Worm (Caenorhabditis elegans) whole organism, L4 larva: ENCODE data around the gene ncr-2.

Experiments
- F10B5.3 ChIP-seq: sonication (generic microtip); optimal IDR thresholded peaks from 2 replicates; lab custom pipeline; 2016; ENCODE audit warnings: mild to moderate bottlenecking, missing genetic modification characterization, missing compliant biosample characterization
- R02D3.7 ChIP-seq: fragments of 150-350 bp; sonication (generic microtip); optimal IDR thresholded peaks from 3 replicates; lab custom pipeline; 2014; ENCODE audit warnings: missing biosample characterization, missing genetic modification characterization
- Y5F2A.4 ChIP-seq: fragments of 200-800 bp; sonication (Bioruptor generic); optimal IDR thresholded peaks from 2 replicates; lab custom pipeline; 2018; ENCODE audit warnings: mild to moderate bottlenecking, missing genetic modification characterization, missing compliant biosample characterization
- Y75B8A.6 ChIP-seq: fragments of 200-800 bp; sonication (Bioruptor generic); IDR thresholded peaks from 2 replicates; pipeline ENCODE4 v1.3.6; 2022; ENCODE audit warnings: missing genetic modification reagents, missing genetic modification characterization, missing compliant biosample characterization
- ZK337.2 ChIP-seq: fragments of 200-800 bp; sonication (Bioruptor generic); IDR thresholded peaks from 2 replicates; pipeline ENCODE4 v1.3.6; 2022; ENCODE audit warnings: missing genetic modification reagents, missing genetic modification characterization, missing compliant biosample characterization
- ZK546.5 ChIP-seq, 2 experiments: sonication (generic microtip); optimal IDR thresholded peaks; 2 replicates each; lab custom pipeline; 2017; ENCODE audit warnings: missing biosample characterization in 2 of 2, missing genetic modification characterization in 2 of 2
- aha-1 ChIP-seq: fragments of 150-350 bp; peaks from one replicate; lab custom pipeline; 2014; ENCODE audit warnings: missing biosample characterization, missing genetic modification characterization
- aly-2 ChIP-seq: sonication (generic microtip); optimal IDR thresholded peaks from 2 replicates; lab custom pipeline; 2018; ENCODE audit warnings: missing biosample characterization, missing genetic modification characterization
- arid-1 ChIP-seq: fragments of 200-800 bp; sonication (Bioruptor generic); conservative IDR thresholded peaks from 2 replicates; pipeline ENCODE4 v1.3.6; 2022; ENCODE audit warnings: missing genetic modification reagents, missing genetic modification characterization, missing compliant biosample characterization
- ceh-82 ChIP-seq: sonication (generic microtip); optimal IDR thresholded peaks from 2 replicates; lab custom pipeline; 2017; ENCODE audit warnings: missing biosample characterization, missing genetic modification characterization
- daf-16 ChIP-seq, 3 experiments: sonication (generic microtip); optimal IDR thresholded peaks; 2 replicates each; lab custom pipeline; 2016 to 2017; ENCODE audit warnings: missing genetic modification characterization in 3 of 3, missing genetic modification reagents in 3 of 3, mild to moderate bottlenecking in 2 of 3, missing compliant biosample characterization in 2 of 3, missing biosample characterization in 1 of 3, moderate library complexity in 1 of 3
- daf-19 ChIP-seq: fragments of 200-800 bp; sonication (Bioruptor generic); conservative IDR thresholded peaks from 2 replicates; pipeline ENCODE4 v1.3.6; 2022; ENCODE audit warnings: missing genetic modification characterization, missing compliant biosample characterization
- dmd-6 ChIP-seq: fragments of 200-800 bp; sonication (Bioruptor generic); IDR thresholded peaks from 2 replicates; pipeline ENCODE4 v1.3.6; 2022; ENCODE audit warnings: missing genetic modification reagents, missing genetic modification characterization, missing compliant biosample characterization
- duxl-1 ChIP-seq: sonication (generic microtip); optimal IDR thresholded peaks from 2 replicates; lab custom pipeline; 2016; ENCODE audit warnings: mild to moderate bottlenecking, missing genetic modification characterization, moderate library complexity, missing compliant biosample characterization; ENCODE audit not compliant: poor library complexity
- egl-27 ChIP-seq: sonication (generic microtip); optimal IDR thresholded peaks from 3 replicates; lab custom pipeline; 2017; ENCODE audit warnings: missing biosample characterization, missing genetic modification reagents, missing genetic modification characterization
- egl-43 ChIP-seq: fragments of 200-800 bp; sonication (Bioruptor generic); IDR thresholded peaks from 2 replicates; pipeline ENCODE4 v1.3.6; 2022; ENCODE audit warnings: missing genetic modification reagents, missing genetic modification characterization, missing compliant biosample characterization
- hlh-11 ChIP-seq: fragments of 200-800 bp; sonication (Bioruptor generic); optimal IDR thresholded peaks from 2 replicates; lab custom pipeline; 2018; ENCODE audit warnings: mild to moderate bottlenecking, missing genetic modification characterization, missing compliant biosample characterization
- hlh-30 ChIP-seq: sonication (generic microtip); optimal IDR thresholded peaks from 2 replicates; lab custom pipeline; 2017; ENCODE audit warnings: antibody characterized with exemption, mild to moderate bottlenecking, missing genetic modification characterization, missing compliant biosample characterization; ENCODE audit not compliant: insufficient read depth
- lin-13 ChIP-seq: fragments of 150-350 bp; optimal IDR thresholded peaks from 2 replicates; lab custom pipeline; 2014; ENCODE audit warnings: missing biosample characterization, missing genetic modification reagents, missing genetic modification characterization
- lin-15B ChIP-seq: fragments of 150-350 bp; sonication (generic microtip); optimal IDR thresholded peaks from 3 replicates; lab custom pipeline; 2014; ENCODE audit warnings: missing biosample characterization, missing genetic modification characterization
- lir-3 ChIP-seq: sonication (generic microtip); optimal IDR thresholded peaks from 2 replicates; lab custom pipeline; 2016; ENCODE audit warnings: mild to moderate bottlenecking, missing genetic modification characterization, missing compliant biosample characterization
- lsy-2 ChIP-seq, 2 experiments: fragments of 150-350 bp in 1 of 2; sonication (generic microtip) in 1 of 2; optimal IDR thresholded peaks; 2 replicates each; lab custom pipeline; 2014 to 2017; ENCODE audit warnings: missing biosample characterization in 2 of 2, missing genetic modification characterization in 2 of 2
- mep-1 ChIP-seq: fragments of 150-350 bp; sonication (generic microtip); optimal IDR thresholded peaks from 3 replicates; lab custom pipeline; 2014; ENCODE audit warnings: missing biosample characterization, missing genetic modification characterization
- mxl-3 ChIP-seq: fragments of 200-800 bp; sonication (Bioruptor generic); optimal IDR thresholded peaks from 2 replicates; lab custom pipeline; 2018; ENCODE audit warnings: mild to moderate bottlenecking, missing genetic modification characterization, missing compliant biosample characterization
- nhr-10 ChIP-seq: fragments of 150-350 bp; optimal IDR thresholded peaks from 2 replicates; lab custom pipeline; 2014; ENCODE audit warnings: missing biosample characterization, missing genetic modification characterization
- nhr-102 ChIP-seq: sonication (generic microtip); optimal IDR thresholded peaks from 2 replicates; lab custom pipeline; 2016; ENCODE audit warnings: mild to moderate bottlenecking, missing genetic modification characterization, moderate library complexity, missing compliant biosample characterization
- nhr-28 ChIP-seq: fragments of 150-350 bp; optimal IDR thresholded peaks from 2 replicates; lab custom pipeline; 2014; ENCODE audit warnings: missing biosample characterization, missing genetic modification characterization
- nhr-41 ChIP-seq: fragments of 200-800 bp; sonication (Bioruptor generic); IDR thresholded peaks from 2 replicates; pipeline ENCODE4 v1.3.6; 2022; ENCODE audit warnings: missing genetic modification reagents, missing genetic modification characterization, missing compliant biosample characterization
- php-3 ChIP-seq: fragments of 200-800 bp; sonication (Bioruptor generic); IDR thresholded peaks from 2 replicates; pipeline ENCODE4 v1.3.6; 2022; ENCODE audit warnings: missing genetic modification reagents, missing genetic modification characterization, missing compliant biosample characterization
- sdz-12 ChIP-seq: fragments of 200-800 bp; sonication (Bioruptor generic); optimal IDR thresholded peaks from 2 replicates; lab custom pipeline; 2018; ENCODE audit warnings: mild to moderate bottlenecking, missing genetic modification characterization, missing compliant biosample characterization
- snpc-4 ChIP-seq: fragments of 150-350 bp; optimal IDR thresholded peaks from 2 replicates; lab custom pipeline; 2014; ENCODE audit warnings: missing biosample characterization, missing genetic modification characterization
- spr-1 ChIP-seq: sonication (generic microtip); optimal IDR thresholded peaks from 2 replicates; lab custom pipeline; 2016; ENCODE audit warnings: mild to moderate bottlenecking, missing genetic modification characterization, missing compliant biosample characterization
- unc-39 ChIP-seq: sonication (generic microtip); optimal IDR thresholded peaks from 2 replicates; lab custom pipeline; 2017; ENCODE audit warnings: missing biosample characterization, missing genetic modification characterization
- unc-62 ChIP-seq, 3 experiments: fragments of 150-350 bp in 1 of 3; sonication (generic microtip); optimal IDR thresholded peaks in 2 of 3; peaks in 1 of 3; 1 replicate in 1 of 3; 2 replicates in 2 of 3; lab custom pipeline; 2014 to 2017; ENCODE audit warnings: missing biosample characterization in 3 of 3, missing genetic modification characterization in 3 of 3, missing genetic modification reagents in 3 of 3, missing genotype in 1 of 3
- zip-2 ChIP-seq: fragments of 150-350 bp; optimal IDR thresholded peaks from 2 replicates; lab custom pipeline; 2014; ENCODE audit warnings: missing biosample characterization, missing genetic modification characterization

Gene ncr-2

DNA sequence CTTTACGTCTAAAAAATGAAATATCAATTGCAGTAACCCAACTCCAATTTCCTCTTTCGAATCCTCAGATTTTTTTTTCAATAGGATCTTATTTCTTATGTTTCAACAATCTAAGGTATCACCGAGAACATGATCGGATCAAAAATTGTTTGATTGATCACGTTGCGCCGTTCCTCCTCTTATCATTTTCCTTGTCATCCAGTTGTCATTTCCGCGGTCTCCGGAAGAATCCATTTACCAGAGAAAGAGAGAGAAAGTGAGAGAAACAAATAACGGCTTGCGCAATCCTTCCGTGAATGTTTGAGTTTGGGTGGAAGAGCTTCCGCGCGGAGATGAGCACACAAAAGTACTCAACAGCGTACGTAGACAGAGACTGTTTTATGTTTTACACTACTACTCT is 35.1 kb downstream of the ncr-2 start (continued):
- peak; percentile 31 for TF ChIP-seq mxl-3 (GFP tag; lab: Kevin White, UChicago)
- no peak for TF ChIP-seq lsy-2 (tag; optimal IDR thresholded peaks at IDR 0.05; lab: Kevin White, UChicago)
- no peak for TF ChIP-seq F10B5.3 (tag; lab: Kevin White, UChicago)
- TF ChIP-seq lin-13 (GFP tag; lab: Kevin White, UChicago) = no peak
- no peak for TF ChIP-seq lin-15B
- peak; percentile 93 for TF ChIP-seq dmd-6
- peak; percentile 3 for TF ChIP-seq nhr-28
- TF ChIP-seq Y75B8A.6 (GFP tag; lab: Robert Waterston, UW) = no peak
- TF ChIP-seq, all 104 proteins: peak for 7

ce11 chrIII:8298216-8298920 is 40.2 kb downstream of the ncr-2 start:
- TF ChIP-seq snpc-4 (tag; lab: Kevin White, UChicago) = no peak
- TF ChIP-seq ZK337.2 (GFP tag; lab: Robert Waterston, UW) = no peak
- no peak for TF ChIP-seq sdz-12 (GFP tag; lab: Kevin White, UChicago)
- TF ChIP-seq R02D3.7 (tag; lab: Kevin White, UChicago) = no peak
- peak; percentile 58; the same call in 1 of the 2 replicates for TF ChIP-seq php-3 (GFP tag; lab: Robert Waterston, UW)
- no peak for TF ChIP-seq F10B5.3 (tag; lab: Kevin White, UChicago)
- TF ChIP-seq zip-2 (tag; lab: Kevin White, UChicago) = no peak
- no peak for TF ChIP-seq daf-16 (GFP tag; optimal IDR thresholded peaks at IDR 0.05; lab: Kevin White, UChicago)
- TF ChIP-seq daf-16 (tag; optimal IDR thresholded peaks at IDR 0.05; lab: Kevin White, UChicago) = peak; percentile 36
- TF ChIP-seq hlh-11 = peak; percentile 1
- no peak for TF ChIP-seq ceh-82 (tag; lab: Kevin White, UChicago)
- TF ChIP-seq aha-1 (tag; lab: Kevin White, UChicago) = peak; percentile 88
- no peak for TF ChIP-seq lir-3 (tag; lab: Kevin White, UChicago)
- no peak for TF ChIP-seq nhr-102 (tag; lab: Kevin White, UChicago)
- no peak for TF ChIP-seq Y5F2A.4 (GFP tag; lab: Kevin White, UChicago)
- TF ChIP-seq mep-1 (tag; lab: Kevin White, UChicago) = no peak
- TF ChIP-seq arid-1 (GFP tag; lab: Robert Waterston, UW) = no peak
- peak in 1 of 2 experiments; percentile 54 for TF ChIP-seq unc-62 (GFP tag; optimal IDR thresholded peaks at IDR 0.05 in 1 of 2; lab: Kevin White, UChicago)
- no peak for TF ChIP-seq unc-62 (tag; optimal IDR thresholded peaks at IDR 0.05; lab: Kevin White, UChicago)

ce11 chrIII:8299078-8299587 is 41.0 kb downstream of the ncr-2 start:
- TF ChIP-seq egl-27 (tag; lab: Kevin White, UChicago) (no peak), spr-1 (tag; lab: Kevin White, UChicago) (no peak), snpc-4 (tag; lab: Kevin White, UChicago) (no peak), egl-43 (GFP tag; lab: Robert Waterston, UW) (no peak), ZK546.5 (tag; optimal IDR thresholded peaks at IDR 0.05; lab: Kevin White, UChicago) (no peak), nhr-10 (tag; lab: Kevin White, UChicago) (no peak), lsy-2 (tag; optimal IDR thresholded peaks at IDR 0.05; lab: Kevin White, UChicago) (no peak), hlh-30 (tag; lab: Kevin White, UChicago) (no peak), duxl-1 (tag; lab: Kevin White, UChicago) (no peak), aly-2 (tag; lab: Kevin White, UChicago) (no peak), nhr-41 (GFP tag; lab: Robert Waterston, UW) (no peak), lir-3 (tag; lab: Kevin White, UChicago) (no peak), nhr-28 (no peak), unc-39 (no peak), hlh-11 (no peak), R02D3.7 (tag; lab: Kevin White, UChicago) (no peak), daf-19 (GFP tag; lab: Robert Waterston, UW) (no peak)
